Worm (Caenorhabditis elegans) whole organism, L4 larva: ENCODE results near the gene W02A2.8.

ENCODE experiments used
- F10B5.3 ChIP-seq: sonication (generic microtip); optimal IDR thresholded peaks from 2 replicates; lab custom pipeline; 2016; ENCODE audit warnings: mild to moderate bottlenecking, missing genetic modification characterization, missing compliant biosample characterization
- F26F4.8 ChIP-seq: fragments of 200-800 bp; sonication (Bioruptor generic); conservative IDR thresholded peaks from 2 replicates; pipeline ENCODE4 v1.3.6; 2022; ENCODE audit warnings: missing genetic modification characterization, missing compliant biosample characterization
- F37D6.2 ChIP-seq: sonication (generic microtip); optimal IDR thresholded peaks from 2 replicates; lab custom pipeline; 2016; ENCODE audit warnings: mild to moderate bottlenecking, missing genetic modification characterization, missing compliant biosample characterization
- Y48G9A.11 ChIP-seq: fragments of 200-800 bp; sonication (Bioruptor generic); IDR thresholded peaks from 2 replicates; pipeline ENCODE4 v1.3.6; 2022; ENCODE audit warnings: missing genetic modification reagents, missing genetic modification characterization, missing compliant biosample characterization
- Y75B8A.6 ChIP-seq: fragments of 200-800 bp; sonication (Bioruptor generic); IDR thresholded peaks from 2 replicates; pipeline ENCODE4 v1.3.6; 2022; ENCODE audit warnings: missing genetic modification reagents, missing genetic modification characterization, missing compliant biosample characterization
- aha-1 ChIP-seq: fragments of 150-350 bp; peaks from one replicate; lab custom pipeline; 2014; ENCODE audit warnings: missing biosample characterization, missing genetic modification characterization
- ama-1 ChIP-seq: fragments of 150-350 bp; optimal IDR thresholded peaks from 2 replicates; lab custom pipeline; 2014; ENCODE audit warnings: inconsistent platforms, mixed read lengths
- arid-1 ChIP-seq: fragments of 200-800 bp; sonication (Bioruptor generic); conservative IDR thresholded peaks from 2 replicates; pipeline ENCODE4 v1.3.6; 2022; ENCODE audit warnings: missing genetic modification reagents, missing genetic modification characterization, missing compliant biosample characterization
- daf-16 ChIP-seq, 3 experiments: sonication (generic microtip); optimal IDR thresholded peaks; 2 replicates each; lab custom pipeline; 2016 to 2017; ENCODE audit warnings: missing genetic modification characterization in 3 of 3, missing genetic modification reagents in 3 of 3, mild to moderate bottlenecking in 2 of 3, missing compliant biosample characterization in 2 of 3, missing biosample characterization in 1 of 3, moderate library complexity in 1 of 3
- dmd-6 ChIP-seq: fragments of 200-800 bp; sonication (Bioruptor generic); IDR thresholded peaks from 2 replicates; pipeline ENCODE4 v1.3.6; 2022; ENCODE audit warnings: missing genetic modification reagents, missing genetic modification characterization, missing compliant biosample characterization
- dmd-9 ChIP-seq: fragments of 200-800 bp; sonication (Bioruptor generic); IDR thresholded peaks from 2 replicates; pipeline ENCODE4 v1.3.6; 2022; ENCODE audit warnings: missing genetic modification reagents, missing genetic modification characterization, missing compliant biosample characterization
- dpl-1 ChIP-seq: fragments of 150-350 bp; optimal IDR thresholded peaks from 2 replicates; lab custom pipeline; 2014; ENCODE audit warnings: missing biosample characterization, missing genetic modification reagents, missing genetic modification characterization
- dve-1 ChIP-seq: sonication (generic microtip); optimal IDR thresholded peaks from 2 replicates; lab custom pipeline; 2017; ENCODE audit warnings: antibody characterized with exemption, mild to moderate bottlenecking, missing genetic modification characterization, missing compliant biosample characterization; ENCODE audit not compliant: insufficient read depth
- egl-27 ChIP-seq: sonication (generic microtip); optimal IDR thresholded peaks from 3 replicates; lab custom pipeline; 2017; ENCODE audit warnings: missing biosample characterization, missing genetic modification reagents, missing genetic modification characterization
- hif-1 ChIP-seq, 2 experiments: sonication (generic microtip); optimal IDR thresholded peaks; 2 replicates each; lab custom pipeline; 2016 to 2017; ENCODE audit warnings: missing compliant biosample characterization in 2 of 2, missing genetic modification characterization in 2 of 2, missing genetic modification reagents in 2 of 2, missing genotype in 2 of 2, mild to moderate bottlenecking in 1 of 2
- hmg-1.1 ChIP-seq: fragments of 200-800 bp; sonication (Bioruptor generic); IDR thresholded peaks from 2 replicates; pipeline ENCODE4 v1.3.6; 2022; ENCODE audit warnings: missing genetic modification reagents, missing genetic modification characterization, missing compliant biosample characterization
- lin-13 ChIP-seq: fragments of 150-350 bp; optimal IDR thresholded peaks from 2 replicates; lab custom pipeline; 2014; ENCODE audit warnings: missing biosample characterization, missing genetic modification reagents, missing genetic modification characterization
- lin-15B ChIP-seq: fragments of 150-350 bp; sonication (generic microtip); optimal IDR thresholded peaks from 3 replicates; lab custom pipeline; 2014; ENCODE audit warnings: missing biosample characterization, missing genetic modification characterization
- lin-39 ChIP-seq: fragments of 150-350 bp; optimal IDR thresholded peaks from 2 replicates; lab custom pipeline; 2014; ENCODE audit warnings: missing biosample characterization, missing genetic modification reagents, missing genetic modification characterization
- lsy-2 ChIP-seq, 2 experiments: fragments of 150-350 bp in 1 of 2; sonication (generic microtip) in 1 of 2; optimal IDR thresholded peaks; 2 replicates each; lab custom pipeline; 2014 to 2017; ENCODE audit warnings: missing biosample characterization in 2 of 2, missing genetic modification characterization in 2 of 2
- mdl-1 ChIP-seq, 2 experiments: fragments of 150-350 bp in 1 of 2; sonication (generic microtip) in 1 of 2; optimal IDR thresholded peaks; 2 replicates each; lab custom pipeline; 2014 to 2017; ENCODE audit warnings: missing biosample characterization in 2 of 2, missing genetic modification characterization in 2 of 2
- mdt-29 ChIP-seq: fragments of 200-800 bp; sonication (Bioruptor generic); IDR thresholded peaks from 2 replicates; pipeline ENCODE4 v1.3.6; 2022; ENCODE audit warnings: missing genetic modification reagents, missing genetic modification characterization, missing compliant biosample characterization
- mep-1 ChIP-seq: fragments of 150-350 bp; sonication (generic microtip); optimal IDR thresholded peaks from 3 replicates; lab custom pipeline; 2014; ENCODE audit warnings: missing biosample characterization, missing genetic modification characterization
- mes-2 ChIP-seq: sonication (generic microtip); optimal IDR thresholded peaks from 2 replicates; lab custom pipeline; 2016; ENCODE audit warnings: missing genotype, mild to moderate bottlenecking, missing genetic modification characterization, missing compliant biosample characterization; ENCODE audit not compliant: poor library complexity, severe bottlenecking
- mxl-2 ChIP-seq: fragments of 200-800 bp; sonication (Bioruptor generic); conservative IDR thresholded peaks from 2 replicates; pipeline ENCODE4 v1.3.6; 2022; ENCODE audit warnings: missing genetic modification reagents, missing genetic modification characterization, missing compliant biosample characterization
- nhr-10 ChIP-seq: fragments of 150-350 bp; optimal IDR thresholded peaks from 2 replicates; lab custom pipeline; 2014; ENCODE audit warnings: missing biosample characterization, missing genetic modification characterization
- nhr-102 ChIP-seq: sonication (generic microtip); optimal IDR thresholded peaks from 2 replicates; lab custom pipeline; 2016; ENCODE audit warnings: mild to moderate bottlenecking, missing genetic modification characterization, moderate library complexity, missing compliant biosample characterization
- nhr-111 ChIP-seq: fragments of 200-800 bp; sonication (Bioruptor generic); optimal IDR thresholded peaks from 2 replicates; lab custom pipeline; 2018; ENCODE audit warnings: mild to moderate bottlenecking, missing genetic modification characterization, missing compliant biosample characterization
- nhr-237 ChIP-seq: sonication (generic microtip); optimal IDR thresholded peaks from 2 replicates; lab custom pipeline; 2017; ENCODE audit warnings: missing biosample characterization, missing genetic modification characterization
- nhr-25 ChIP-seq: sonication (generic microtip); optimal IDR thresholded peaks from 2 replicates; lab custom pipeline; 2017; ENCODE audit warnings: missing genetic modification characterization, mild to moderate bottlenecking, missing compliant biosample characterization, antibody characterized with exemption, moderate library complexity, borderline replicate concordance; ENCODE audit not compliant: insufficient read depth
- nhr-41 ChIP-seq: fragments of 200-800 bp; sonication (Bioruptor generic); IDR thresholded peaks from 2 replicates; pipeline ENCODE4 v1.3.6; 2022; ENCODE audit warnings: missing genetic modification reagents, missing genetic modification characterization, missing compliant biosample characterization
- nhr-42 ChIP-seq: fragments of 200-800 bp; sonication (Bioruptor generic); IDR thresholded peaks from 2 replicates; pipeline ENCODE4 v1.3.6; 2022; ENCODE audit warnings: missing genetic modification characterization, missing compliant biosample characterization
- nhr-6 ChIP-seq: fragments of 150-350 bp; optimal IDR thresholded peaks from 2 replicates; lab custom pipeline; 2014; ENCODE audit warnings: missing biosample characterization, missing genetic modification characterization
- nhr-77 ChIP-seq: fragments of 150-350 bp; optimal IDR thresholded peaks from 2 replicates; lab custom pipeline; 2014; ENCODE audit warnings: missing biosample characterization, missing genetic modification characterization
- pha-4 ChIP-seq, 2 experiments: fragments of 150-350 bp in 1 of 2; fragments of 200-800 bp in 1 of 2; sonication (Bioruptor generic) in 1 of 2; IDR thresholded peaks in 1 of 2; optimal IDR thresholded peaks in 1 of 2; 2 replicates each; pipeline versions ENCODE4 v1.3.6 to Lab custom; 2014 to 2022; ENCODE audit warnings: missing genetic modification characterization in 2 of 2, missing genetic modification reagents in 2 of 2, missing biosample characterization in 1 of 2, missing compliant biosample characterization in 1 of 2
- sdz-12 ChIP-seq: fragments of 200-800 bp; sonication (Bioruptor generic); optimal IDR thresholded peaks from 2 replicates; lab custom pipeline; 2018; ENCODE audit warnings: mild to moderate bottlenecking, missing genetic modification characterization, missing compliant biosample characterization
- set-16 ChIP-seq: fragments of 200-800 bp; sonication (Bioruptor generic); IDR thresholded peaks from 2 replicates; pipeline ENCODE4 v1.3.6; 2022; ENCODE audit warnings: missing genetic modification reagents, missing genetic modification characterization, missing compliant biosample characterization
- skn-1 ChIP-seq: fragments of 150-350 bp; optimal IDR thresholded peaks from 2 replicates; lab custom pipeline; 2014; ENCODE audit warnings: missing biosample characterization, missing genetic modification characterization
- snpc-1.2 ChIP-seq: fragments of 200-800 bp; sonication (Bioruptor generic); IDR thresholded peaks from 2 replicates; pipeline ENCODE4 v1.3.6; 2022; ENCODE audit warnings: missing genetic modification reagents, missing genetic modification characterization, missing compliant biosample characterization
- tra-1 ChIP-seq: fragments of 200-800 bp; sonication (Bioruptor generic); IDR thresholded peaks from 2 replicates; pipeline ENCODE4 v1.3.6; 2022; ENCODE audit warnings: missing genetic modification reagents, missing genetic modification characterization, missing compliant biosample characterization
- unc-62 ChIP-seq, 3 experiments: fragments of 150-350 bp in 1 of 3; sonication (generic microtip); optimal IDR thresholded peaks in 2 of 3; peaks in 1 of 3; 1 replicate in 1 of 3; 2 replicates in 2 of 3; lab custom pipeline; 2014 to 2017; ENCODE audit warnings: missing biosample characterization in 3 of 3, missing genetic modification characterization in 3 of 3, missing genetic modification reagents in 3 of 3, missing genotype in 1 of 3
- zfp-3 ChIP-seq: fragments of 200-800 bp; sonication (Bioruptor generic); conservative IDR thresholded peaks from 2 replicates; pipeline ENCODE4 v1.3.6; 2022; ENCODE audit warnings: missing genetic modification reagents, missing genetic modification characterization, missing compliant biosample characterization
- ztf-11 ChIP-seq: fragments of 150-350 bp; optimal IDR thresholded peaks from 2 replicates; lab custom pipeline; 2014; ENCODE audit warnings: missing biosample characterization, missing genetic modification characterization
- ztf-7 ChIP-seq: fragments of 150-350 bp; optimal IDR thresholded peaks from 2 replicates; lab custom pipeline; 2014; ENCODE audit warnings: missing biosample characterization, missing genetic modification characterization

Gene W02A2.8

DNA sequence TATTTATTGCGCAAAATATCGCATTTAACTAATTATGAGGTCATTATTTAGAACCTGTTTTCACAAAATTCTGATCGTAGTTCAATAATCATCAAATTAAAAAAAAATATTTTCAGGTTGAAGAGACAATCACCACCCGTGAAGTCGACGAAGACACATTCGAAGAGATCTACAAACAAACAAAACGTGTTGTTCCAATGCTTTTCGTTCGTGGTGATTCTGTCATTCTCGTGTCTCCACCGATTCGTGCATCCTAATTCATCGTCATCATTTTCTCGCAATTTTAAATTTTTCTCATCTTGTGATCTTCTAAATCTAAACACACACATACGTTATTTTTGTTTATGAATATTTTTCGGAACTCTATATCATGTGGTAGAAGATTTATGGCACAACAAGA is 30.4 kb upstream of the W02A2.8 start (continued):
- no peak for TF ChIP-seq dmd-9 (GFP tag; lab: Robert Waterston, UW)
- TF ChIP-seq pha-4 (GFP tag; IDR thresholded peaks at IDR 0.05; lab: Robert Waterston, UW), result peak; percentile 42; the same call in 1 of the 2 replicates
- TF ChIP-seq pha-4 (tag; optimal IDR thresholded peaks at IDR 0.05; lab: Kevin White, UChicago), result no peak
- TF ChIP-seq mdl-1 (tag; optimal IDR thresholded peaks at IDR 0.05; lab: Kevin White, UChicago), result peak in 1 of 2 experiments; percentile 50
- no peak for TF ChIP-seq set-16
- peak in 1 of 2 experiments; percentile 45 for TF ChIP-seq hif-1 (tag; optimal IDR thresholded peaks at IDR 0.05; lab: Kevin White, UChicago)
- TF ChIP-seq nhr-111 (GFP tag; lab: Kevin White, UChicago), result no peak
- TF ChIP-seq nhr-25, result no peak
- TF ChIP-seq Y75B8A.6 (GFP tag; lab: Robert Waterston, UW), result no peak
- TF ChIP-seq dve-1 (tag; lab: Kevin White, UChicago), result no peak
- no peak for TF ChIP-seq F10B5.3 (tag; lab: Kevin White, UChicago)
- TF ChIP-seq nhr-77 (tag; lab: Kevin White, UChicago), result peak; percentile 60
- peak; percentile 95 for TF ChIP-seq aha-1
- no peak for TF ChIP-seq snpc-1.2 (GFP tag; lab: Robert Waterston, UW)
- TF ChIP-seq ama-1 (lab: Kevin White, UChicago), result peak; percentile 94
- no peak for TF ChIP-seq mdt-29 (GFP tag; lab: Robert Waterston, UW)
- TF ChIP-seq dmd-6 (GFP tag; lab: Robert Waterston, UW), result peak; percentile 30; the same call in 1 of the 2 replicates
- no peak for TF ChIP-seq F26F4.8 (GFP tag; lab: Robert Waterston, UW)
- TF ChIP-seq skn-1 (tag; lab: Kevin White, UChicago), result no peak
- no peak for TF ChIP-seq lin-39 (tag; lab: Kevin White, UChicago)
- TF ChIP-seq ztf-11 (tag; lab: Kevin White, UChicago), result no peak
- TF ChIP-seq nhr-102, result peak; percentile 49
- peak; percentile 29 for TF ChIP-seq sdz-12
- peak; percentile 90 for TF ChIP-seq nhr-10
- TF ChIP-seq nhr-41 (GFP tag; lab: Robert Waterston, UW), result no peak
- TF ChIP-seq daf-16 (GFP tag; optimal IDR thresholded peaks at IDR 0.05; lab: Kevin White, UChicago), result peak in 1 of 2 experiments; percentile 7
- no peak for TF ChIP-seq daf-16 (tag; optimal IDR thresholded peaks at IDR 0.05; lab: Kevin White, UChicago)
- TF ChIP-seq zfp-3, result peak; percentile 80
- TF ChIP-seq lin-15B (tag; lab: Kevin White, UChicago), result no peak
- peak; percentile 0 to 80 for TF ChIP-seq lsy-2 (tag; optimal IDR thresholded peaks at IDR 0.05; lab: Kevin White, UChicago)
- peak; percentile 39; the same call in 1 of the 2 replicates for TF ChIP-seq nhr-42 (GFP tag; lab: Robert Waterston, UW)

DNA sequence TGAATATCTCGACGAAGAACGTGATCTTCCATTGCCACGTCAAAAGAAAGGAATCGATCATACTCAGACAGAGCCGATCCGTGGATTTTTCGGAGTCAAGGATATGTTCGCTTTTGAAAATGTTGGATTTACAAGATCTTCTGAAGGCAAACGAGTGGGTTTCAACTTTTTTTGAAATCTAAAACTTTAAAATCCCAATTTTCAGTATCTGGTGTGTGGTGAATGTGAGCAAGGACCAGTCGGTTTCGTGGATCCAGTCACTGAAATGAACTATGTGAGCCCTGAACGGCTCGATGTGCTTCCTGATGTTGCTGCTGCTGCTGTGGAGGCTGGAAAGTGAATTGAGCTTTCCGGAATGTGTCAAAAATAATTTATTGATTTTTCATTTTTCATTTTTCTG is 28.5 kb upstream of the W02A2.8 start, which contains the start of gene lsm-3:
Gene lsm-3 (plus strand): TSS at position 301 of the 400 bp plus-strand sequence.
- TF ChIP-seq hmg-1.1 (no peak), unc-62 (GFP tag; optimal IDR thresholded peaks at IDR 0.05 in 1 of 2; lab: Kevin White, UChicago) (peak in 1 of 2 experiments; percentile 88), unc-62 (tag; optimal IDR thresholded peaks at IDR 0.05; lab: Kevin White, UChicago) (no peak)

DNA sequence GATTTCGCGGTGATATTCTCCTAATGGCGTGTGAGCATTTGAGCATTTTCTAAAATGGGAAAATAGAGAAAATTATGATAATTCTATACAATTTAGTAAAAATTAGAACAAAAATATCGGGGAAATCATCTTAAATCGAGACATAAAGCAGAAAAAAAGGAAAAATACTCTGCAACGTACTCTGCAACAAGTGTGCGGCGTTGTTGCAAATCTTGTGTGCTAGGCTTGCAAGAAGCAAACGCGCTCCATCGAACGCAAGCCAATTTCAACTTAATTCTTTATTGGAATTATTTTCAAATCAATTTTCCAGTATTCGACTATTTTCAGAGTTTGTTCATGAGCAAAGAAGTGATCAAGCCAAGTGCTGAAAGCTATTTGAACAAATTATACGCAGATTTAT is 27.7 kb upstream of the W02A2.8 start, which contains the start of the genes Y62E10A.20, Y62E10A.23 and mdt-9:
Gene Y62E10A.20 (minus strand): TSS at position 49 of the 400 bp plus-strand sequence.
Gene Y62E10A.23 (plus strand): TSS at position 282 of the 400 bp plus-strand sequence.
Gene mdt-9 (plus strand): TSS at position 338 of the 400 bp plus-strand sequence.
- peak; percentile 94 for TF ChIP-seq mes-2 (tag; lab: Kevin White, UChicago)
- TF ChIP-seq mep-1 (tag; lab: Kevin White, UChicago), result peak; percentile 86
- no peak for TF ChIP-seq nhr-10
- no peak for TF ChIP-seq nhr-42 (GFP tag; lab: Robert Waterston, UW)
- no peak for TF ChIP-seq Y48G9A.11 (GFP tag; lab: Robert Waterston, UW)
- TF ChIP-seq nhr-6 (tag; lab: Kevin White, UChicago), result peak; percentile 92
- TF ChIP-seq ztf-7, result peak; percentile 65
- TF ChIP-seq pha-4 (GFP tag; IDR thresholded peaks at IDR 0.05; lab: Robert Waterston, UW), result no peak
- peak; percentile 29 for TF ChIP-seq pha-4 (tag; optimal IDR thresholded peaks at IDR 0.05; lab: Kevin White, UChicago)
- no peak for TF ChIP-seq mdt-29 (GFP tag; lab: Robert Waterston, UW)
- TF ChIP-seq egl-27 (tag; lab: Kevin White, UChicago), result no peak
- TF ChIP-seq lin-13 (GFP tag; lab: Kevin White, UChicago), result peak; percentile 88
- peak; percentile 7 for TF ChIP-seq lin-15B (tag; lab: Kevin White, UChicago)
- TF ChIP-seq tra-1 (GFP tag; lab: Robert Waterston, UW), result no peak
- no peak for TF ChIP-seq daf-16 (GFP tag; optimal IDR thresholded peaks at IDR 0.05; lab: Kevin White, UChicago)
- peak; percentile 31 for TF ChIP-seq daf-16 (tag; optimal IDR thresholded peaks at IDR 0.05; lab: Kevin White, UChicago)
- peak; percentile 38 for TF ChIP-seq nhr-77 (tag; lab: Kevin White, UChicago)
- peak; percentile 74 for TF ChIP-seq dpl-1 (GFP tag; lab: Kevin White, UChicago)
- TF ChIP-seq lsy-2 (tag; optimal IDR thresholded peaks at IDR 0.05; lab: Kevin White, UChicago), result peak in 1 of 2 experiments; percentile 89
- TF ChIP-seq F26F4.8 (GFP tag; lab: Robert Waterston, UW), result no peak
- peak; percentile 41 for TF ChIP-seq F37D6.2 (tag; lab: Kevin White, UChicago)
- TF ChIP-seq arid-1, result 0 out of 2 replicates have a peak, but pooled peaks have one; percentile 48
- TF ChIP-seq mxl-2 (GFP tag; lab: Robert Waterston, UW), result no peak
- TF ChIP-seq nhr-237 (tag; lab: Kevin White, UChicago), result no peak
- TF ChIP-seq nhr-102, result peak; percentile 19
